Fruit fly (Drosophila melanogaster) whole organism, prepupa: ENCODE data around the gene CG9515.

Source experiments
- Eip78C ChIP-seq: fragments of 200-800 bp; sonication (Bioruptor generic); peaks from one replicate; lab custom pipeline; 2016; ENCODE audit warnings: missing biosample characterization, missing genetic modification characterization
- OdsH ChIP-seq: fragments of 200-800 bp; sonication (Bioruptor generic); optimal IDR thresholded peaks from 3 replicates; lab custom pipeline; 2016; ENCODE audit warnings: missing biosample characterization, missing genetic modification characterization

- no peak for TF ChIP-seq Eip78C (GFP tag; lab: Kevin White, UChicago)
- peak; percentile 56 for TF ChIP-seq OdsH
Measured at dm6 chr2L:8959001-8959461, 16.0 kb upstream of the CG9515 start, which contains the start of gene CG31886.
